Fruit fly (Drosophila melanogaster) whole organism, pupa: ENCODE data around the gene Alp5.

Source experiments
- CG13204 ChIP-seq: fragments of 200-800 bp; sonication (Bioruptor generic); optimal IDR thresholded peaks from 2 replicates; lab custom pipeline; 2018; ENCODE audit warnings: missing biosample characterization, mild to moderate bottlenecking, missing genetic modification characterization, moderate library complexity
- CG32121 ChIP-seq: fragments of 200-800 bp; sonication (Bioruptor generic); IDR thresholded peaks from 2 replicates; pipeline ENCODE4 v1.3.6; 2022; ENCODE audit warnings: missing biosample characterization, missing genetic modification characterization
- CG4496 ChIP-seq: fragments of 200-800 bp; sonication (Bioruptor generic); IDR thresholded peaks from 3 replicates; pipeline ENCODE4 v1.3.6; 2022; ENCODE audit warnings: missing biosample characterization, missing genetic modification characterization
- CG8159 ChIP-seq: fragments of 200-800 bp; sonication (Bioruptor generic); optimal IDR thresholded peaks from 3 replicates; lab custom pipeline; 2018; ENCODE audit warnings: missing biosample characterization, mild to moderate bottlenecking, missing genetic modification characterization, moderate library complexity
- CG8301 ChIP-seq: fragments of 200-800 bp; sonication (Bioruptor generic); optimal IDR thresholded peaks from 2 replicates; lab custom pipeline; 2018; ENCODE audit warnings: missing biosample characterization, mild to moderate bottlenecking, missing genetic modification characterization
- CG9948 ChIP-seq: fragments of 200-800 bp; sonication (Bioruptor generic); optimal IDR thresholded peaks from 2 replicates; lab custom pipeline; 2018; ENCODE audit warnings: missing biosample characterization, mild to moderate bottlenecking, missing genetic modification characterization, moderate library complexity
- EcR ChIP-seq: fragments of 200-800 bp; sonication (Bioruptor generic); optimal IDR thresholded peaks from 3 replicates; lab custom pipeline; 2019; ENCODE audit warnings: missing biosample characterization, missing genetic modification characterization, mild to moderate bottlenecking, moderate library complexity, missing genetic modification reagents
- Pif1A ChIP-seq: fragments of 200-800 bp; sonication (Bioruptor generic); optimal IDR thresholded peaks from 3 replicates; lab custom pipeline; 2016; ENCODE audit warnings: missing biosample characterization, missing genetic modification characterization
- Pif1B ChIP-seq: fragments of 200-800 bp; sonication (Bioruptor generic); optimal IDR thresholded peaks from 3 replicates; lab custom pipeline; 2016; ENCODE audit warnings: missing biosample characterization, missing genetic modification characterization
- Snoo ChIP-seq: fragments of 200-800 bp; sonication (Bioruptor generic); optimal IDR thresholded peaks from 3 replicates; lab custom pipeline; 2017; ENCODE audit warnings: missing biosample characterization, mild to moderate bottlenecking, missing genetic modification characterization, inconsistent platforms
- fd96Ca ChIP-seq: fragments of 200-800 bp; sonication (Bioruptor generic); IDR thresholded peaks from 3 replicates; pipeline ENCODE4 v1.3.6; 2022; ENCODE audit warnings: missing biosample characterization, missing genetic modification characterization
- gl ChIP-seq: fragments of 200-800 bp; sonication (Bioruptor generic); optimal IDR thresholded peaks from 2 replicates; lab custom pipeline; 2018; ENCODE audit warnings: missing biosample characterization, mild to moderate bottlenecking, missing genetic modification characterization

- TF ChIP-seq CG13204 (GFP tag; lab: Kevin White, UChicago), result no peak
- TF ChIP-seq Pif1B, result no peak
- TF ChIP-seq CG8301 (tag; lab: Kevin White, UChicago), result no peak
- no peak for TF ChIP-seq CG4496 (GFP tag; lab: Robert Waterston, UW)
- no peak for TF ChIP-seq fd96Ca (GFP tag; lab: Robert Waterston, UW)
- no peak for TF ChIP-seq CG9948 (tag; lab: Kevin White, UChicago)
- no peak for TF ChIP-seq CG8159 (tag; lab: Kevin White, UChicago)
- no peak for TF ChIP-seq Pif1A (GFP tag; lab: Kevin White, UChicago)
- TF ChIP-seq gl (tag; lab: Kevin White, UChicago), result no peak
- TF ChIP-seq Snoo (tag; lab: Kevin White, UChicago), result no peak
- TF ChIP-seq EcR, result no peak
- TF ChIP-seq CG32121 (GFP tag; lab: Robert Waterston, UW), result no peak
These were observed at the start of gene Alp5 for dm6 chr3R:21006967-21007366.
